Worm (Caenorhabditis elegans): ENCODE results near the gene evl-14.
A peak's percentile ranks its signal among the peaks of the same experiment; 100 is the strongest.

evl-14 gene

DNA sequence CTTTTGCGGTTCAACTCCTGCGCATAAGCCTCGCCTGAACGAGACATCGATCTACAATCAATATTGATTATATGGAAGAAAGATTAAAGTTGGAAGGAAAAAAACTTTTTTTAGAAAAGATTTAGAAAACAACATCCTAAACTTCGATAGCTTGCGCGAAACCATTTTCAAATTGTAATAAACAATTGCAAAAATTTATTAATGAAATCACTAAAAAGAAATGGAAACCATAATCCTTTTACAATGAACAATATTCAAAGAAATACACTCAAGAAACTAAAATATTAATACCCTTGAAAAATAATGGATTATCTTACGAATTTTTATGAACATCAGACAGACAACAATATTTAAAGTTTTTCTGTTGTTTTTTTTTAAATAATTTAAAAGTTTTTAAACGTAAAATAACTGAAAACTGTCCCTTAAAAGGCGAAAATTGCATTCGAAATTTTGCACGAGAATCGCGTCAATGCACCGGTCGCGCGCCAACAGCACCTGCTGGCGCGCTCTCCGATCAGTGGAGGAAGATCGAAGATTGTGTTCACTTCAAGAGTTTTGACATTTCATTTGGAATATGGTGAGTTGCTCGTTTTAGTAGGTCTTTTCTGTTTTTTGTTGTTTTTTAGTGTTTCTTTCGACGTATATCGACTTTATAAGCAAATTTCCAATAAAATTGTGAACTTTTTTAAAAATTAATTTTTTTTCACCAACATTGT is 43.5 kb downstream of the evl-14 start, which contains the start of the genes sftb-1 and R10E4.1:
TSS of gene sftb-1 (minus strand) at position 51 of the 716 bp plus-strand sequence.
TSS of gene R10E4.1 (plus strand) at position 524 of the 716 bp plus-strand sequence.
- TF ChIP-seq W03F9.2 (tag; optimal IDR thresholded peaks at IDR 0.05) (peak; percentile 64), dao-5 (tag; optimal IDR thresholded peaks at IDR 0.05) (no peak)

DNA sequence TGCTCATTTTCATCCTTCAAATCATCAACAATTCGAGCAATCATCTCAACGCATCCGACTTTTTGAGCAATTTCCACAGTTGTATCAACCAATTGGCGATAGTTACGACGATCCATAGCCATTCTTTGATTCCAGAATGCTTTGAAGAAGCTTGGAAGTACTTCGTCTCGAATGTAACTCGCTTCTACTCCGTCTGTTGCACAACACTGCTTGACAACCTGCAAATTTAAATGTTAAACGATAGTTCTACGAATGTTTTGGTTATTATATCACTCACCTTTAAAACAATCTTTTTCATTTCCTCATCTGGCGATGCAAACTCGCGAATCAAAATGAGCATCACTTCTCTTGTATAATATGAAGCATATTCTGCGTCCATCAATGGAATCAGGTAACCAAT is 47.0 kb downstream of the evl-14 start:
- TF ChIP-seq W03F9.2 (tag; optimal IDR thresholded peaks at IDR 0.05) = no peak
- TF ChIP-seq him-1 (tag; optimal IDR thresholded peaks at IDR 0.05) = no peak
- TF ChIP-seq dao-5 (tag; optimal IDR thresholded peaks at IDR 0.05) = no peak

DNA sequence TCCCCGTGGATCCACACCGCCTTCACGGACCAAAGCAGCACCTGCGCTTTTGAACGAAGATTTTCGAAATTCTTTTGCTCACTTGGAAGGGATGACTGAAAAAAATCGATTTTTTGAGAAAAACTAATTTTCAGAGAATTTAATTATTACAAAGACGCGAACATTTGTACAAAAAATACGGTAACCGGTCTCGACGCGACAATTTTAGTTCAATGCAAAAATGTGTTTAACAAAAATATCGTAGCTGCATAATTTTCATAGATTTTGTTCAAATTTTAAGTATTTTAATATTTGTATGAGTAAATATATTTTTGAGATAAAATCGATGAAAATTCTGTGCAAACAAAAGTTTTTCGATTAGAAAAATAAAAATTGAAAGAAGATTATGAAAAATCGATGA is 49.9 kb downstream of the evl-14 start, which contains the start of gene T08A11.1:
TSS of gene T08A11.1 (minus strand) at position 101 of the 400 bp plus-strand sequence.
- no peak for TF ChIP-seq him-1 (tag; optimal IDR thresholded peaks at IDR 0.05)
- no peak for TF ChIP-seq dao-5 (tag; optimal IDR thresholded peaks at IDR 0.05)
- no peak for TF ChIP-seq W03F9.2 (tag; optimal IDR thresholded peaks at IDR 0.05)

DNA sequence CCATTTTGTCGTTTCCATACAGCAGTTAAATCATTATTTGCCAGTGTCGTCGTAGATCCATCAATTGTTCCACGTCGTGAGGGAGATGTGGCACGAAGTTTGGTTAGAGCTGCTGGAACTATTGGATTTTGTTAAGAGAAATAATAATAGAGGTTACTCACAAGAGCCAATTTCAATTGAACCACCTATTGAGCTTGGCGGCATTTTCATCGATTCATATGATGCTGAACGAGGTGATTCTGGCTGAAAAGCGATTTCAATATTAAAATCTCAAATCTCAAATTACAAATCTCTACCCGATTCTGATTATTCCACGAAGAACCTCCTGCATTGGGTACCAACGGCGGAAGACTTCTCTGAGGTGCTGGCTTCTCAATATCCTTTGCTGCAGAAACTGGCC is 55.0 kb downstream of the evl-14 start:
- TF ChIP-seq W03F9.2 (tag; optimal IDR thresholded peaks at IDR 0.05) (no peak), him-1 (tag; optimal IDR thresholded peaks at IDR 0.05) (no peak), dao-5 (tag; optimal IDR thresholded peaks at IDR 0.05) (no peak)

Data from whole organism, L4/young adult.